Fruit fly (Drosophila melanogaster): ENCODE results near the gene CG5746.

- TF ChIP-seq psq (optimal IDR thresholded peaks at IDR 0.05) (no peak), CG8478 (optimal IDR thresholded peaks at IDR 0.05) (no peak), pan (optimal IDR thresholded peaks at IDR 0.05) (no peak), EcR (GFP tag; optimal IDR thresholded peaks at IDR 0.05) (no peak)
Observed at dm6 chr3R:24384952-24385351, 36.4 kb upstream of the CG5746 start, which contains the start of gene CG17780.
